Fruit fly (Drosophila melanogaster) whole organism, prepupa: Measurements from ENCODE around the gene CG31347.

Experiments used
- Blimp-1 ChIP-seq: fragments of 200-800 bp; sonication (Bioruptor generic); optimal IDR thresholded peaks from 3 replicates; lab custom pipeline; 2017; ENCODE audit warnings: missing biosample characterization, missing genetic modification characterization, mild to moderate bottlenecking, moderate library complexity, missing genetic modification reagents
- CG10669 ChIP-seq: fragments of 200-800 bp; sonication (Bioruptor generic); optimal IDR thresholded peaks from 3 replicates; lab custom pipeline; 2018; ENCODE audit warnings: missing biosample characterization, mild to moderate bottlenecking, missing genetic modification characterization, moderate library complexity
- CG11902 ChIP-seq: fragments of 200-800 bp; sonication (Bioruptor generic); optimal IDR thresholded peaks from 3 replicates; lab custom pipeline; 2016; ENCODE audit warnings: missing biosample characterization, missing genetic modification characterization
- CG15336 ChIP-seq: fragments of 200-800 bp; sonication (Bioruptor generic); IDR thresholded peaks from 2 replicates; pipeline ENCODE4 v1.3.6; 2022; ENCODE audit warnings: missing biosample characterization, missing genetic modification characterization
- CG16779 ChIP-seq: fragments of 200-800 bp; sonication (Bioruptor generic); optimal IDR thresholded peaks from 3 replicates; lab custom pipeline; 2017; ENCODE audit warnings: missing biosample characterization, mild to moderate bottlenecking, missing genetic modification characterization
- CG3032 ChIP-seq: fragments of 200-800 bp; optimal IDR thresholded peaks from 2 replicates; lab custom pipeline; 2019; ENCODE audit warnings: missing biosample characterization, mild to moderate bottlenecking, missing genetic modification characterization, moderate library complexity
- CG31627 ChIP-seq: fragments of 200-800 bp; sonication (Bioruptor generic); optimal IDR thresholded peaks from 3 replicates; lab custom pipeline; 2016; ENCODE audit warnings: missing biosample characterization, missing genetic modification characterization
- CG32006 ChIP-seq: fragments of 200-800 bp; sonication (Bioruptor generic); optimal IDR thresholded peaks from 3 replicates; lab custom pipeline; 2017; ENCODE audit warnings: missing biosample characterization, mild to moderate bottlenecking, missing genetic modification characterization
- CG3919 ChIP-seq: fragments of 200-800 bp; sonication (Bioruptor generic); optimal IDR thresholded peaks from 3 replicates; lab custom pipeline; 2016; ENCODE audit warnings: missing biosample characterization, missing genetic modification characterization
- CG4318 ChIP-seq: fragments of 200-800 bp; sonication (Bioruptor generic); optimal IDR thresholded peaks from 3 replicates; lab custom pipeline; 2017; ENCODE audit warnings: missing biosample characterization, mild to moderate bottlenecking, missing genetic modification characterization
- CG6163 ChIP-seq: fragments of 200-800 bp; sonication (Bioruptor generic); IDR thresholded peaks from 3 replicates; pipeline ENCODE4 v1.3.6; 2022; ENCODE audit warnings: missing biosample characterization, missing genetic modification characterization
- CG6792 ChIP-seq: fragments of 200-800 bp; sonication (Bioruptor generic); optimal IDR thresholded peaks from 3 replicates; lab custom pipeline; 2016; ENCODE audit warnings: missing biosample characterization, missing genetic modification characterization
- CG7368 ChIP-seq: fragments of 200-800 bp; sonication (Bioruptor generic); optimal IDR thresholded peaks from 3 replicates; lab custom pipeline; 2016; ENCODE audit warnings: missing biosample characterization, missing genetic modification characterization
- CG8632 ChIP-seq: fragments of 200-800 bp; sonication (Bioruptor generic); optimal IDR thresholded peaks from 3 replicates; lab custom pipeline; 2016; ENCODE audit warnings: missing biosample characterization, missing genetic modification characterization
- Eip78C ChIP-seq: fragments of 200-800 bp; sonication (Bioruptor generic); peaks from one replicate; lab custom pipeline; 2016; ENCODE audit warnings: missing biosample characterization, missing genetic modification characterization
- Eip93F ChIP-seq: fragments of 200-800 bp; sonication (Bioruptor generic); optimal IDR thresholded peaks from 2 replicates; lab custom pipeline; 2016; ENCODE audit warnings: missing biosample characterization, mild to moderate bottlenecking, missing genetic modification characterization
- Ets21C ChIP-seq: fragments of 200-800 bp; sonication (Bioruptor generic); optimal IDR thresholded peaks from 3 replicates; lab custom pipeline; 2016; ENCODE audit warnings: missing biosample characterization, missing genetic modification characterization
- Ets96B ChIP-seq: fragments of 200-800 bp; optimal IDR thresholded peaks from 2 replicates; lab custom pipeline; 2019; ENCODE audit warnings: missing biosample characterization, mild to moderate bottlenecking, missing genetic modification characterization, moderate library complexity
- Gug ChIP-seq: fragments of 200-800 bp; sonication (Bioruptor generic); IDR thresholded peaks from 2 replicates; pipeline ENCODE4 v1.3.6; 2022; ENCODE audit warnings: missing biosample characterization, missing genetic modification characterization
- Smox ChIP-seq: fragments of 200-800 bp; sonication (Bioruptor generic); optimal IDR thresholded peaks from 3 replicates; lab custom pipeline; 2016; ENCODE audit warnings: missing biosample characterization, missing genetic modification characterization
- Sox15 ChIP-seq: fragments of 200-800 bp; sonication (Bioruptor generic); optimal IDR thresholded peaks from 3 replicates; lab custom pipeline; 2016; ENCODE audit warnings: missing biosample characterization, missing genetic modification characterization
- achi ChIP-seq: fragments of 200-800 bp; sonication (Bioruptor generic); optimal IDR thresholded peaks from 3 replicates; lab custom pipeline; 2016; ENCODE audit warnings: missing biosample characterization, missing genetic modification characterization
- acj6 ChIP-seq: fragments of 200-800 bp; sonication (Bioruptor generic); optimal IDR thresholded peaks from 3 replicates; lab custom pipeline; 2016; ENCODE audit warnings: missing biosample characterization, missing genetic modification characterization
- dac ChIP-seq: fragments of 200-800 bp; sonication (Bioruptor generic); optimal IDR thresholded peaks from 2 replicates; lab custom pipeline; 2017; ENCODE audit warnings: missing biosample characterization, mild to moderate bottlenecking, missing genetic modification characterization
- eg ChIP-seq: fragments of 200-800 bp; sonication (Bioruptor generic); IDR thresholded peaks from 3 replicates; pipeline ENCODE4 v1.3.6; 2022; ENCODE audit warnings: missing biosample characterization, missing genetic modification characterization
- fd59A ChIP-seq: fragments of 200-800 bp; sonication (Bioruptor generic); optimal IDR thresholded peaks from 2 replicates; lab custom pipeline; 2017; ENCODE audit warnings: missing biosample characterization, mild to moderate bottlenecking, missing genetic modification characterization, missing genetic modification reagents
- fkh ChIP-seq: fragments of 200-800 bp; sonication (Bioruptor generic); optimal IDR thresholded peaks from 3 replicates; lab custom pipeline; 2017; ENCODE audit warnings: missing biosample characterization, mild to moderate bottlenecking, missing genetic modification characterization, moderate library complexity
- lz ChIP-seq: fragments of 200-800 bp; sonication (Bioruptor generic); optimal IDR thresholded peaks from 3 replicates; lab custom pipeline; 2016; ENCODE audit warnings: missing biosample characterization, missing genetic modification characterization
- pdm3 ChIP-seq: fragments of 200-800 bp; sonication (Bioruptor generic); optimal IDR thresholded peaks from 3 replicates; lab custom pipeline; 2016; ENCODE audit warnings: missing biosample characterization, missing genetic modification characterization
- spab ChIP-seq: fragments of 200-800 bp; sonication (Bioruptor generic); optimal IDR thresholded peaks from 2 replicates; lab custom pipeline; 2017; ENCODE audit warnings: missing biosample characterization, mild to moderate bottlenecking, missing genetic modification characterization, missing genetic modification reagents
- svp ChIP-seq: fragments of 200-800 bp; sonication (Bioruptor generic); peaks from one replicate; lab custom pipeline; 2016; ENCODE audit warnings: missing biosample characterization, missing genetic modification characterization
- topi ChIP-seq: fragments of 200-800 bp; sonication (Bioruptor generic); optimal IDR thresholded peaks from 3 replicates; lab custom pipeline; 2016; ENCODE audit warnings: missing biosample characterization, missing genetic modification characterization
- vri ChIP-seq: fragments of 200-800 bp; sonication (Bioruptor generic); optimal IDR thresholded peaks from 3 replicates; lab custom pipeline; 2016; ENCODE audit warnings: missing biosample characterization, mild to moderate bottlenecking, missing genetic modification characterization

The CG31347 gene

DNA sequence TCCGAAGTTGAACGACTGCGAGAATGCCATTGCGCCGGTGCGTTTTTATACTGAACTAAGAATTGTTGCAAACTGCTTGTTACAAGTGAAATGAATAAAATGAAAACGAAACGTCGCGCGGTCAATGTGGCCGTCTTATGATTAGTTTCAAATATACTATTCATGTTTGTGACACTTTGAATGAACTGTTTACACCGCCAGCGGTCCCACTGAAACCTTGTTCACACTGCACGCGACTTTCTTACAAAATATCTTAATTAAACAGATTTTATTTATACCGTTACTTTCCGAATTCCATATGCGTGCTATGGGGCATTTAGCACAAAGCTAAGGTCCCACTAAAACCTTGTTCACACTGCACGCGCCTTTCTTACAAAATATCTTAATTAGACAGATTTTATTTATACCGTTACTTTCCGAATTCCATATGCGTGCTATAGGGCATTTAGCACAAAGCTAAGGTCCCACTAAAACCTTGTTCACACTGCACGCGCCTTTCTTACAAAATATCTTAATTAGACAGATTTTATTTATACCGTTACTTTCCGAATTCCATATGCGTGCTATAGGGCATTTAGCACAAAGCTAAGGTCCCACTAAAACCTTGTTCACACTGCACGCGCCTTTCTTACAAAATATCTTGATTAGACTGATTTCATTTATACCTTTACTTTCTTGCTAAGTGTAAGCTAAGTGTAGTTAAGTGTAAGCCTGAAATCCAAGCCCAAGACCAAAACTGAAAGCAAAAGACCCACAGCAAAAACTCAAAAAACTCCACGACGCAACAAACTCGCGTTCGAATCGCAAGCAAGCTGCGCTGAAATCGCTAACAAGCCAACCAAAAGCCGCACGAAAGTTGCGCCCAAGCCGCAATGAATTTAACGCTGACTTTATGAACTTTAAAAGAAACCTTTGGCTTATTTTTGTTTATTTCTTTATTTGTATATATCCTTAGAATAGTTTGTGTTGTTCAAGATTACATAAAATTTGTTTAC lies 20.1 kb upstream of the CG31347 start, which contains the start of gene PolQ:
PolQ (minus strand) TSS at position 122 of the 995 bp plus-strand sequence.
- TF ChIP-seq CG6163 = 0 out of 3 replicates have a peak, but pooled peaks have one; percentile 25
- 0 out of 2 replicates have a peak, but pooled peaks have one; percentile 22 for TF ChIP-seq Gug (GFP tag; lab: Robert Waterston, UW)

DNA sequence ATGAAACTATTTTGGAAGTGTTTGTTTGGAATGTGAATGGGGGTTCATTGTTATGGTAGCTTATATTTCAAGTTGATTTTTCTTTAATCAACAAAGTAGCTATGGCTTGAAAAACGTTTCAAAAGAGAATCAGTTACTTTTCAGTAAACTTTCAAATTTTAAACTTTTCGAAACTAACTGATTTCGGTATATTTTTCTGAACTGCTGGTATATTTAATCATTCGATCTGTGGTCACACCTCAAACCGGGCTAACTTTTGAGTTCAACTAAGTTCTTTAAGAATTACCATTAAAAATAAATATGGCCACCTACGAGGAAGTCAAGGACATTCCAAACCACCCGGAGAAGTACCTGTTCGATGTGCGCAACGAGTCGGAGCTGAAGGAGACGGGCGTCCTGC lies 12.5 kb upstream of the CG31347 start, which contains the start of gene CG12279:
CG12279 (plus strand) TSS at position 234 of the 400 bp plus-strand sequence.
- TF ChIP-seq acj6 (GFP tag; lab: Kevin White, UChicago) = no peak
- no peak for TF ChIP-seq eg (GFP tag; lab: Robert Waterston, UW)
- TF ChIP-seq CG10669 = no peak
- TF ChIP-seq CG31627 = no peak
- no peak for TF ChIP-seq CG3032 (tag; lab: Kevin White, UChicago)
- no peak for TF ChIP-seq dac (GFP tag; lab: Kevin White, UChicago)
- TF ChIP-seq Ets96B (tag; lab: Kevin White, UChicago) = no peak
- TF ChIP-seq achi (GFP tag; lab: Kevin White, UChicago) = no peak
- TF ChIP-seq CG16779 (tag; lab: Kevin White, UChicago) = no peak
- no peak for TF ChIP-seq CG6792 (GFP tag; lab: Kevin White, UChicago)
- no peak for TF ChIP-seq fd59A (GFP tag; lab: Kevin White, UChicago)
- no peak for TF ChIP-seq CG8632 (GFP tag; lab: Kevin White, UChicago)
- TF ChIP-seq CG6163 = no peak
- TF ChIP-seq Ets21C (GFP tag; lab: Kevin White, UChicago) = no peak
- no peak for TF ChIP-seq Gug (GFP tag; lab: Robert Waterston, UW)
- no peak for TF ChIP-seq CG7368 (GFP tag; lab: Kevin White, UChicago)
- TF ChIP-seq CG3919 (GFP tag; lab: Kevin White, UChicago) = no peak
- TF ChIP-seq spab (GFP tag; lab: Kevin White, UChicago) = no peak

DNA sequence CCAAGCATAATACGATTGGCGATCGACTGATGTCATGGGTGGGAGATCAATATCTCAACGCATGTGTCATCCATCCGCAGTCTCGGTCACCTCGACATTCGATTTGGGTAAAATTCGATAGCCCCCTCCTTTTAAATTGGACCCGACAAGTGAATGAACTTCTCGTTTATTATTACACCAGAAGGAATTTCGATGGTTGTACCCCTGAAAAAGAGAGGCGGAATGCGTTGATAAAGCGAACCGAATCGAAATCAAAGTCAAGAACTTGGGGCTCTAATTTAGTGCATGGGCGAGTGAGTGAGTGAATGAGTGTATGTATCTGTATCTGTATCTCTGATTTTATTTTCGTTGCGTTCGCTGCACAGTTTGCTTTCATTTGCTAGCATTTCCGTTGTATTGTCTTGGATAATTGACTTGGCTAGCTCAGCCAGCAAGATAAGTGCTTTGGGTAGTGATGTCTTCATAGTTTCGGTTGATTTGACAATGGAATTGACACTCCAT lies 9.6 kb upstream of the CG31347 start:
- TF ChIP-seq vri (GFP tag; lab: Kevin White, UChicago) = peak; percentile 63
- no peak for TF ChIP-seq topi

DNA sequence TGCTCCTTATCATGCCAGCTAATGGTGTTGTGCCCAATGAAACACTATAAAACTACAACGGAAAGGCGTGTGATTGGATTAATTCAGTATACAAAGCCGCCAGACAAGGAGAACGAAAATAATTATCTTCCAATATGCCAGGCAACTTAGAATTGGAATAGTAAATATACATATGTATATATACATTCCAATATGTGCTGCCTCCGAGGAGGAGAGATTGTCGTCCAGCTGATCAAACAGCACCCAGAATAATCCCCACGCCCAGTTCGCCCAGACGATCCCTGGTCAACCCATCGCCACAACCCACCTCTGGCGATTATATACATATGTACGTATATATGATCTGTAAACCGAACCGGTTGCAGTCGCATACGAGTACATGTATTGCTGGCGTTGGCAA lies 8.9 kb upstream of the CG31347 start:
- TF ChIP-seq Sox15 (no peak), Smox (GFP tag; lab: Kevin White, UChicago) (no peak), CG11902 (no peak), fkh (GFP tag; lab: Kevin White, UChicago) (peak; percentile 58), CG4318 (no peak), CG32006 (GFP tag; lab: Kevin White, UChicago) (no peak)

DNA sequence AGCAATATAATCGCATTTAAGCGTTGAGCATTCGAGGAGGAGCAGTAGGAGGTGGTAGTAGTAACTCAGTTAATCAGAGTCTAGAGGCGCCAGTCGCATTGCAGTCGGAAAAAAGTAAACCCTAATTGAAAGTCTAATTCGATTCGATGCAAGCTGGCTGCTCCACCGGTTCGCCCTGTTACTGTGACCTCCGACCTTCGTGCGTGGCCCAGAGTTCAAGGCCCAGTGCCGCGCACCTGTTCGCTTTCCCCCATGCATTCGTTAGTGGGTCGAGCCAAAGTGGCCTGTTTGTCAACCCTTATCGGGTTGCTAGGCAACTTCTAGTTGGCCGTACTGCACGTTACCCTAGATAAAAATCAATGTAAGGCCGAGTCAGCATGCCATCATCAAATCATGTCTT lies 8.1 kb upstream of the CG31347 start:
- TF ChIP-seq Smox (GFP tag; lab: Kevin White, UChicago) (no peak), svp (GFP tag; lab: Kevin White, UChicago) (peak; percentile 15)
- TF ChIP-seq, all 60 proteins: peak for 1

DNA sequence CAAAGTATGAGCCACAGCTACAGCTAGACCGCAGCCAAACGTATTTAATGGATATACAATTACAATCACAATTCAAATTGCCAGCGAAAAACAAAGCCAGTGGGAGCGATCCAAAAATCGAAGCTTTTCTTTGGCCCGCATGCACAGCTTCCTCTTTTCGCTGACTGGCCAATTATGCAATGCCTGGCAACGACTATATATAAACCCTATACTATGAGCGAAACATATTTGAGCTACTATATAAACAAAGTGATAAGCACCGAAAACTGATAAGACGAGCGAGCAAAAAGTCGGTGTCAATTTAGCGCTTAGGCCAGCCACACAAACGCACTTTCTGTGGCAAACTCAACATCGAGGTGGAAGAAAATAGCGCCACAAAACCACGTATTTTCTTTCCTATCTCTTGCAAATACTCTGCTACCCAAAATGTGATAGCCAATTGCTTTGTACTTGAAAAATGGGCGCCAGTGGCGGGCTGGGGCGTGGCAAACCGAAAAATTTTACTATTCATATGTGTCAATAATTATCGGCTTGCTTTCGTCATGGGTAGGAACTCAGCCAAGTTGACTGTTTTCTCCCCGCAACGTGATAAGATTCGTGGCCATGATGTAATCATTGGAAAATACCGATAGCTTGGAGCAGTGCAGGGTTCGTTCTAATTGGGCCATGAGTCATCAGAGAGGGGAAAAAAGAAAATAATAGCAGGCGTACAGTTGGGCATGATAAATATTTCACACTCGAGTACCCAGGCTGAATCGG lies 7.4 kb upstream of the CG31347 start:
- TF ChIP-seq Eip78C (GFP tag; lab: Kevin White, UChicago) (peak; percentile 26), Ets96B (tag; lab: Kevin White, UChicago) (no peak), Blimp-1 (GFP tag; lab: Kevin White, UChicago) (no peak), vri (GFP tag; lab: Kevin White, UChicago) (peak; percentile 88), lz (GFP tag; lab: Kevin White, UChicago) (no peak), fkh (GFP tag; lab: Kevin White, UChicago) (peak; percentile 75), svp (GFP tag; lab: Kevin White, UChicago) (peak; percentile 51), pdm3 (no peak), Eip93F (GFP tag; lab: Kevin White, UChicago) (peak; percentile 29), CG15336 (no peak)
- TF ChIP-seq, all 60 proteins: peak for 5
